Worm (Caenorhabditis elegans): ENCODE measurements around the gene xrn-1.

Gene xrn-1

ce11 chrII:14097518-14097917, 28.8 kb downstream of the xrn-1 start, which contains the start of gene Y39G8C.2:
Gene Y39G8C.2, minus strand, starts transcription at chrII:14097618.
- TF ChIP-seq elt-1 (tag; optimal IDR thresholded peaks at IDR 0.05) (no peak), nhr-6 (tag; optimal IDR thresholded peaks at IDR 0.05) (no peak), lsy-2 (tag; optimal IDR thresholded peaks at IDR 0.05) (no peak), sma-9 (GFP tag; optimal IDR thresholded peaks at IDR 0.05) (no peak), sma-9 (tag; optimal IDR thresholded peaks at IDR 0.05) (no peak), sma-3 (GFP tag; optimal IDR thresholded peaks at IDR 0.05) (no peak), sem-4 (tag; optimal IDR thresholded peaks at IDR 0.05) (no peak), snpc-4 (tag; optimal IDR thresholded peaks at IDR 0.05) (no peak)

- no peak for TF ChIP-seq peb-1 (tag; optimal IDR thresholded peaks at IDR 0.05)
- no peak for TF ChIP-seq nhr-6 (tag; optimal IDR thresholded peaks at IDR 0.05)
- no peak for TF ChIP-seq ZK546.5 (tag; optimal IDR thresholded peaks at IDR 0.05)
- TF ChIP-seq mab-5 (tag; optimal IDR thresholded peaks at IDR 0.05), result no peak
Observed at ce11 chrII:14098348-14098747, 29.6 kb downstream of the xrn-1 start.

- TF ChIP-seq mab-5 (tag; optimal IDR thresholded peaks at IDR 0.05) (no peak), dmd-4 (tag; optimal IDR thresholded peaks at IDR 0.05) (no peak), F13H6.1 (tag; optimal IDR thresholded peaks at IDR 0.05) (no peak), lsy-2 (tag; optimal IDR thresholded peaks at IDR 0.05) (no peak), nhr-77 (tag; optimal IDR thresholded peaks at IDR 0.05) (no peak), sem-4 (tag; optimal IDR thresholded peaks at IDR 0.05) (no peak), nhr-129 (tag; optimal IDR thresholded peaks at IDR 0.05) (no peak), alr-1 (tag; optimal IDR thresholded peaks at IDR 0.05) (no peak)
Observed at ce11 chrII:14100963-14101362, 32.3 kb downstream of the xrn-1 start, which contains the start of gene bkip-1. Gene bkip-1, plus strand, starts transcription at chrII:14101263.

ce11 chrII:14102112-14102511, 33.4 kb downstream of the xrn-1 start:
- no peak for TF ChIP-seq elt-1 (tag; optimal IDR thresholded peaks at IDR 0.05)
- TF ChIP-seq ztf-4 (tag; optimal IDR thresholded peaks at IDR 0.05), result no peak
- peak; percentile 53 for TF ChIP-seq C34F6.9 (tag; optimal IDR thresholded peaks at IDR 0.05)
- no peak for TF ChIP-seq snpc-4 (tag; optimal IDR thresholded peaks at IDR 0.05)
- peak in 1 of 2 experiments; percentile 11 for TF ChIP-seq lsy-2 (tag; optimal IDR thresholded peaks at IDR 0.05)
- TF ChIP-seq nhr-6 (tag; optimal IDR thresholded peaks at IDR 0.05), result no peak
- no peak for TF ChIP-seq ama-1 (optimal IDR thresholded peaks at IDR 0.05)
- no peak for TF ChIP-seq nhr-21 (tag; optimal IDR thresholded peaks at IDR 0.05)
- no peak for TF ChIP-seq sma-3 (GFP tag; optimal IDR thresholded peaks at IDR 0.05)
- no peak for TF ChIP-seq dmd-4 (tag; optimal IDR thresholded peaks at IDR 0.05)
- no peak for TF ChIP-seq sma-9 (GFP tag; optimal IDR thresholded peaks at IDR 0.05)
- no peak for TF ChIP-seq sma-9 (tag; optimal IDR thresholded peaks at IDR 0.05)
- TF ChIP-seq unc-55 (GFP tag; optimal IDR thresholded peaks at IDR 0.05), result peak; percentile 30
- no peak for TF ChIP-seq unc-39 (tag; optimal IDR thresholded peaks at IDR 0.05)
- TF ChIP-seq nhr-77 (tag; optimal IDR thresholded peaks at IDR 0.05), result no peak
- TF ChIP-seq skn-1 (tag; optimal IDR thresholded peaks at IDR 0.05), result no peak
- TF ChIP-seq nhr-237 (tag; optimal IDR thresholded peaks at IDR 0.05), result no peak
- TF ChIP-seq nhr-23 (tag; optimal IDR thresholded peaks at IDR 0.05), result no peak

ce11 chrII:14104470-14104869, 35.8 kb downstream of the xrn-1 start, which contains the start of gene gur-4:
Gene gur-4, plus strand, starts transcription at chrII:14104770.
- TF ChIP-seq aly-2 (tag; optimal IDR thresholded peaks at IDR 0.05) (no peak), sma-3 (GFP tag; optimal IDR thresholded peaks at IDR 0.05) (no peak), nhr-6 (tag; optimal IDR thresholded peaks at IDR 0.05) (no peak), snpc-4 (tag; optimal IDR thresholded peaks at IDR 0.05) (no peak), blmp-1 (tag; optimal IDR thresholded peaks at IDR 0.05; ENCODE audit: insufficient read depth) (no peak), sma-9 (GFP tag; optimal IDR thresholded peaks at IDR 0.05) (no peak), sma-9 (tag; optimal IDR thresholded peaks at IDR 0.05) (no peak), lin-11 (tag; optimal IDR thresholded peaks at IDR 0.05) (no peak), nhr-129 (tag; optimal IDR thresholded peaks at IDR 0.05) (no peak), crh-2 (tag; optimal IDR thresholded peaks at IDR 0.05) (no peak), gmeb-1 (tag; optimal IDR thresholded peaks at IDR 0.05) (no peak), lsy-2 (tag; optimal IDR thresholded peaks at IDR 0.05) (no peak), alr-1 (tag; optimal IDR thresholded peaks at IDR 0.05) (no peak), lin-13 (GFP tag; optimal IDR thresholded peaks at IDR 0.05) (no peak), unc-55 (GFP tag; optimal IDR thresholded peaks at IDR 0.05) (no peak)

- TF ChIP-seq elt-1 (tag; optimal IDR thresholded peaks at IDR 0.05) (no peak), egl-27 (tag; optimal IDR thresholded peaks at IDR 0.05) (no peak), nhr-6 (tag; optimal IDR thresholded peaks at IDR 0.05) (no peak), skn-1 (tag; optimal IDR thresholded peaks at IDR 0.05) (no peak), ZK546.5 (tag; optimal IDR thresholded peaks at IDR 0.05) (no peak), ztf-4 (tag; optimal IDR thresholded peaks at IDR 0.05) (no peak), ama-1 (optimal IDR thresholded peaks at IDR 0.05) (no peak), sem-4 (tag; optimal IDR thresholded peaks at IDR 0.05) (no peak), C34F6.9 (tag; optimal IDR thresholded peaks at IDR 0.05) (no peak), crh-2 (tag; optimal IDR thresholded peaks at IDR 0.05) (no peak), nhr-129 (tag; optimal IDR thresholded peaks at IDR 0.05) (no peak), lin-39 (tag; optimal IDR thresholded peaks at IDR 0.05) (no peak), F13H6.1 (tag; optimal IDR thresholded peaks at IDR 0.05) (no peak), mdl-1 (tag; optimal IDR thresholded peaks at IDR 0.05) (no peak), ztf-11 (tag; optimal IDR thresholded peaks at IDR 0.05) (no peak), nhr-23 (tag; optimal IDR thresholded peaks at IDR 0.05) (no peak)
Observed at ce11 chrII:14106164-14106563, 37.5 kb downstream of the xrn-1 start.
